Worm (Caenorhabditis elegans) whole organism, late embryonic: ENCODE results near the gene C25G4.17.
A peak's percentile ranks its signal among the peaks of the same experiment; 100 is the strongest.

Source experiments
- C08G9.2 ChIP-seq: sonication (generic microtip); optimal IDR thresholded peaks from 2 replicates; lab custom pipeline; 2016; ENCODE audit warnings: mild to moderate bottlenecking, missing genetic modification characterization, moderate library complexity, missing compliant biosample characterization
- C38D4.7 ChIP-seq: fragments of 200-800 bp; sonication (Bioruptor generic); optimal IDR thresholded peaks from 2 replicates; lab custom pipeline; 2018; ENCODE audit warnings: mild to moderate bottlenecking, missing genetic modification characterization, moderate library complexity, missing compliant biosample characterization
- T23F11.4 ChIP-seq: fragments of 200-800 bp; sonication (Bioruptor generic); optimal IDR thresholded peaks from 2 replicates; lab custom pipeline; 2018; ENCODE audit warnings: mild to moderate bottlenecking, missing genetic modification characterization, missing compliant biosample characterization
- ceh-18 ChIP-seq: sonication (generic microtip); optimal IDR thresholded peaks from 2 replicates; lab custom pipeline; 2016; ENCODE audit warnings: missing genetic modification characterization, missing compliant biosample characterization
- ceh-19 ChIP-seq: fragments of 200-800 bp; sonication (Bioruptor generic); optimal IDR thresholded peaks from 2 replicates; lab custom pipeline; 2018; ENCODE audit warnings: mild to moderate bottlenecking, missing genetic modification characterization, missing compliant biosample characterization
- ceh-22 ChIP-seq: sonication (generic microtip); optimal IDR thresholded peaks from 2 replicates; lab custom pipeline; 2017; ENCODE audit warnings: missing biosample characterization, missing genetic modification characterization
- ceh-31 ChIP-seq: sonication (generic microtip); optimal IDR thresholded peaks from 2 replicates; lab custom pipeline; 2016; ENCODE audit warnings: missing genetic modification characterization, missing compliant biosample characterization
- ceh-9 ChIP-seq: sonication (generic microtip); optimal IDR thresholded peaks from 2 replicates; lab custom pipeline; 2016; ENCODE audit warnings: mild to moderate bottlenecking, missing genetic modification characterization, inconsistent platforms, missing compliant biosample characterization
- che-1 ChIP-seq: sonication (generic microtip); optimal IDR thresholded peaks from 2 replicates; lab custom pipeline; 2016; ENCODE audit warnings: mild to moderate bottlenecking, missing genetic modification characterization, missing compliant biosample characterization
- dve-1 ChIP-seq: sonication (generic microtip); optimal IDR thresholded peaks from 2 replicates; lab custom pipeline; 2017; ENCODE audit warnings: antibody characterized with exemption, mild to moderate bottlenecking, missing genetic modification characterization, missing compliant biosample characterization
- ets-4 ChIP-seq: sonication (generic microtip); optimal IDR thresholded peaks from 2 replicates; lab custom pipeline; 2016; ENCODE audit warnings: missing genetic modification characterization, missing compliant biosample characterization
- fkh-10 ChIP-seq: fragments of 150-350 bp; optimal IDR thresholded peaks from 2 replicates; lab custom pipeline; 2014; ENCODE audit warnings: missing biosample characterization, missing genetic modification reagents, missing genetic modification characterization
- fkh-6 ChIP-seq: sonication (generic microtip); optimal IDR thresholded peaks from 2 replicates; lab custom pipeline; 2016; ENCODE audit warnings: missing genetic modification characterization, missing compliant biosample characterization
- gmeb-2 ChIP-seq: sonication (generic microtip); optimal IDR thresholded peaks from 2 replicates; lab custom pipeline; 2016; ENCODE audit warnings: missing genetic modification characterization, inconsistent platforms, missing compliant biosample characterization
- hlh-13 ChIP-seq: fragments of 200-800 bp; sonication (Bioruptor generic); optimal IDR thresholded peaks from 2 replicates; lab custom pipeline; 2018; ENCODE audit warnings: mild to moderate bottlenecking, missing genetic modification characterization, missing compliant biosample characterization
- hlh-6 ChIP-seq: sonication (generic microtip); optimal IDR thresholded peaks from 2 replicates; lab custom pipeline; 2016; ENCODE audit warnings: missing genotype, missing genetic modification characterization, missing compliant biosample characterization
- nhr-232 ChIP-seq: sonication (generic microtip); optimal IDR thresholded peaks from 2 replicates; lab custom pipeline; 2016; ENCODE audit warnings: missing genetic modification characterization, missing compliant biosample characterization
- npax-4 ChIP-seq: sonication (generic microtip); optimal IDR thresholded peaks from 2 replicates; lab custom pipeline; 2016; ENCODE audit warnings: missing genetic modification characterization, missing compliant biosample characterization
- odd-2 ChIP-seq: sonication (generic microtip); optimal IDR thresholded peaks from 2 replicates; lab custom pipeline; 2017; ENCODE audit warnings: antibody characterized with exemption, mild to moderate bottlenecking, missing genetic modification characterization, missing compliant biosample characterization
- pax-1 ChIP-seq: fragments of 150-350 bp; optimal IDR thresholded peaks from 2 replicates; lab custom pipeline; 2014; ENCODE audit warnings: missing biosample characterization, missing genetic modification characterization
- pha-2 ChIP-seq: sonication (generic microtip); optimal IDR thresholded peaks from 2 replicates; lab custom pipeline; 2017; ENCODE audit warnings: mild to moderate bottlenecking, missing genetic modification characterization, missing compliant biosample characterization
- pqm-1 ChIP-seq: sonication (generic microtip); optimal IDR thresholded peaks from 2 replicates; lab custom pipeline; 2016; ENCODE audit warnings: missing genetic modification characterization, missing compliant biosample characterization
- pros-1 ChIP-seq: fragments of 150-350 bp; optimal IDR thresholded peaks from 2 replicates; lab custom pipeline; 2014; ENCODE audit warnings: missing biosample characterization, missing genetic modification reagents, missing genetic modification characterization
- rnt-1 ChIP-seq: sonication (generic microtip); optimal IDR thresholded peaks from 2 replicates; lab custom pipeline; 2016; ENCODE audit warnings: missing genetic modification characterization, missing compliant biosample characterization
- syd-9 ChIP-seq: sonication (generic microtip); optimal IDR thresholded peaks from 2 replicates; lab custom pipeline; 2016; ENCODE audit warnings: mild to moderate bottlenecking, missing genetic modification characterization, moderate library complexity, missing compliant biosample characterization
- tbx-2 ChIP-seq: sonication (generic microtip); optimal IDR thresholded peaks from 2 replicates; lab custom pipeline; 2016; ENCODE audit warnings: missing genetic modification characterization, missing compliant biosample characterization
- ttx-3 ChIP-seq: sonication (generic microtip); optimal IDR thresholded peaks from 2 replicates; lab custom pipeline; 2016; ENCODE audit warnings: missing genetic modification reagents, missing genetic modification characterization, missing compliant biosample characterization
- unc-42 ChIP-seq: sonication (generic microtip); optimal IDR thresholded peaks from 2 replicates; lab custom pipeline; 2016; ENCODE audit warnings: missing genotype, missing genetic modification characterization, missing compliant biosample characterization
- unc-86 ChIP-seq: sonication (generic microtip); optimal IDR thresholded peaks from 2 replicates; lab custom pipeline; 2016; ENCODE audit warnings: missing genetic modification characterization, missing compliant biosample characterization
- ztf-16 ChIP-seq: sonication (generic microtip); optimal IDR thresholded peaks from 2 replicates; lab custom pipeline; 2017; ENCODE audit warnings: missing genetic modification characterization, missing compliant biosample characterization

The C25G4.17 gene

DNA sequence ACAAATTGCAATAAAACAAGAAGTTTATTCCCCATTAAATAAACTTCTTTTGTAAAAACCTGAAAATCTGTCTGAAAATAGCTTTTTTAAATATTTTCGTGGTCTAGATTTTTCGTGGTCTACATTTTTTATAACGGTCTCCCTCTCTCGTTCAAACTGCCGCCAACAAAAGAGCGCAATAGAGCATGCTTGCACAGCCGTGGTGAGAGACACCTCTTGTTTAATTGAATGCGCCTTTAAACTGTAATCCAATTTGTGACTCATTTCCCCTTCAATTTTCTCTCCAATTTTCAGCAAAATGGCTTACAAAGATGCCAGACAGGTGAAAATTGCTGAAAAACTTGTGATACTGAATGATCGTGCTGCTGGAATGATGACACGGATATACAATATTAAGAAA, 37.7 kb upstream of the C25G4.17 start, which contains the start of gene gex-3 (continued):
- TF ChIP-seq ceh-22 (no peak), ceh-9 (tag; lab: Kevin White, UChicago) (no peak), odd-2 (tag; lab: Kevin White, UChicago) (no peak), ceh-31 (tag; lab: Kevin White, UChicago) (peak; percentile 81), gmeb-2 (tag; lab: Kevin White, UChicago) (no peak)
- TF ChIP-seq, all 69 proteins: peak for 12

DNA sequence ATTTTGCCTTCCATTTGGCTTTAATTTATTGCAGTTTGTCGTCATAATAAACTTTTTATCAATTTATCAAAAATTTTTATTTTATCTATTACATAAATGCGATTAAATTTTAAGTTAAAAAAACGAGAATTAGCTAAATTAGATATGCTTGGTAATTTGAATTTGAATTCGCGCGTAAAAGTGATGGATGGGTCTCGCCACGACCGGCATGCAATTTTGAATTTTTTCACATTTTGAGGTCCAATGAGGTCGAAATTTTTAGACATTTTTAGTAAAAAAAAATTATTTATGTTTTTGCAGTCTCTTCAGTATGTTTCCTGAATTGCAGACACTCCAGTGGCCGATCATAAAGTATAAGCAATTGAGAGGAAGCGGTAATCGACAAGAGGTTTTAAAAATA, 33.2 kb upstream of the C25G4.17 start, which contains the start of gene dsb-1:
Gene dsb-1, plus strand, starts transcription at position 301 of the 400 bp plus-strand sequence.
- no peak for TF ChIP-seq ceh-31 (tag; lab: Kevin White, UChicago)
- no peak for TF ChIP-seq rnt-1 (tag; lab: Kevin White, UChicago)
- no peak for TF ChIP-seq nhr-232 (tag; lab: Kevin White, UChicago)
- TF ChIP-seq, all 69 proteins: peak for 0

ce11 chrIV:12410167-12410566, 31.6 kb upstream of the C25G4.17 start, which contains the start of gene acl-13:
acl-13 (plus strand) TSS chrIV:12410467.
- TF ChIP-seq pros-1 (no peak), unc-86 (no peak), T23F11.4 (GFP tag; lab: Kevin White, UChicago) (no peak), C08G9.2 (tag; lab: Kevin White, UChicago) (no peak), pax-1 (tag; lab: Kevin White, UChicago) (no peak), ttx-3 (tag; lab: Kevin White, UChicago) (no peak), tbx-2 (tag; lab: Kevin White, UChicago) (no peak)

DNA sequence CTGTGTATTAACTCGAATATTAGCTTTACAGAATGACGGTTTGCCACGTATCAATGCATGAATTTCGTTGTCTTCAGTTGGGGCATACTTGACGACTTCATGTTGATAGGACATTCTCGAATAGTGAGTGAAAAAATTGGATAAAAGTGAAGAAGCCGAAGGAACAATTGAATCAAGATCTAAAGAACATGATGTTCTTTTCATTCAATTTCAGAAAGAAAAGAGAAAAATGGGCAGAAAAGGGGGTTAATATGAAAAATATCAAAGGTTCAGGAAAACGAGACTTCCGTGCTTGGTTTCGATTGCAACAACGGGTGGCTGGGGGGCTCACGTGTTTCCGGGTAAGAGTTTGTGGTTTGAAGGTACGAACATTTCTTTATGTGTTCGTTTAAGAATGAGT, 27.2 kb upstream of the C25G4.17 start:
- TF ChIP-seq che-1, result no peak
- no peak for TF ChIP-seq fkh-6 (tag; lab: Kevin White, UChicago)
- no peak for TF ChIP-seq syd-9 (tag; lab: Kevin White, UChicago)
- TF ChIP-seq unc-86, result no peak
- no peak for TF ChIP-seq npax-4 (tag; lab: Kevin White, UChicago)
- no peak for TF ChIP-seq odd-2 (tag; lab: Kevin White, UChicago)
- no peak for TF ChIP-seq pqm-1 (tag; lab: Kevin White, UChicago)
- TF ChIP-seq unc-42 (tag; lab: Kevin White, UChicago), result no peak

- TF ChIP-seq hlh-13 (peak; percentile 31), ceh-19 (GFP tag; lab: Kevin White, UChicago) (peak; percentile 46), ceh-18 (no peak), C38D4.7 (GFP tag; lab: Kevin White, UChicago) (peak; percentile 40), hlh-6 (tag; lab: Kevin White, UChicago) (peak; percentile 44), che-1 (peak; percentile 34), nhr-232 (tag; lab: Kevin White, UChicago) (peak; percentile 8), ztf-16 (tag; lab: Kevin White, UChicago) (no peak), pqm-1 (tag; lab: Kevin White, UChicago) (no peak), ets-4 (no peak), T23F11.4 (GFP tag; lab: Kevin White, UChicago) (no peak), dve-1 (peak; percentile 22), fkh-10 (GFP tag; lab: Kevin White, UChicago) (no peak), pha-2 (no peak)
- TF ChIP-seq, all 69 proteins: peak for 7
Measured at ce11 chrIV:12416629-12417404, 25.0 kb upstream of the C25G4.17 start.
